Fruit fly (Drosophila melanogaster): Measurements from ENCODE around the gene Wnt6.

Gene Wnt6

dm6 chr2L:7401627-7402026 is 68.1 kb downstream of the Wnt6 start:
- TF ChIP-seq CG8119 (GFP tag; IDR thresholded peaks at IDR 0.05) (peak; percentile 53; the same call in 2 of the 3 replicates), Gug (GFP tag; IDR thresholded peaks at IDR 0.05) (no peak), CG15336 (GFP tag; IDR thresholded peaks at IDR 0.05) (peak; percentile 60; the same call in 1 of the 2 replicates), Hr4 (GFP tag; optimal IDR thresholded peaks at IDR 0.05) (peak; percentile 53), acj6 (GFP tag; optimal IDR thresholded peaks at IDR 0.05) (no peak), eg (GFP tag; IDR thresholded peaks at IDR 0.05) (peak; percentile 71; the same call in 2 of the 3 replicates), svp (GFP tag) (peak; percentile 55), Hr38 (GFP tag; optimal IDR thresholded peaks at IDR 0.05) (no peak), CG1621 (tag; optimal IDR thresholded peaks at IDR 0.05) (no peak), CG8632 (GFP tag; optimal IDR thresholded peaks at IDR 0.05) (no peak), CG16779 (tag; optimal IDR thresholded peaks at IDR 0.05) (no peak), fkh (GFP tag; optimal IDR thresholded peaks at IDR 0.05) (peak; percentile 76)
